Fruit fly (Drosophila melanogaster) whole organism, embryonic: Measurements from ENCODE around the gene CG34265.

ENCODE experiments used
- Adf1 ChIP-seq: fragments of 200-800 bp; sonication (Bioruptor generic); IDR thresholded peaks from 2 replicates; pipeline ENCODE4 v1.3.6; 2022; ENCODE audit warnings: missing biosample characterization, missing genetic modification characterization
- CG10267 ChIP-seq: fragments of 200-800 bp; sonication (Bioruptor generic); optimal IDR thresholded peaks from 2 replicates; lab custom pipeline; 2018; ENCODE audit warnings: missing biosample characterization, mild to moderate bottlenecking, missing genetic modification characterization, moderate library complexity
- CG11695 ChIP-seq: fragments of 200-800 bp; sonication (Bioruptor generic); IDR thresholded peaks from 3 replicates; pipeline ENCODE4 v1.3.6; 2022; ENCODE audit warnings: missing biosample characterization, missing genetic modification characterization
- CG11723 ChIP-seq: fragments of 200-800 bp; sonication (Bioruptor generic); optimal IDR thresholded peaks from 2 replicates; lab custom pipeline; 2017; ENCODE audit warnings: missing biosample characterization, mild to moderate bottlenecking, missing genetic modification characterization
- CG1233 ChIP-seq: fragments of 200-800 bp; sonication (Bioruptor generic); optimal IDR thresholded peaks from 4 replicates; lab custom pipeline; 2018; ENCODE audit warnings: missing biosample characterization, mild to moderate bottlenecking, missing genetic modification characterization
- CG14860 ChIP-seq: fragments of 200-800 bp; sonication (Bioruptor generic); IDR thresholded peaks from 3 replicates; pipeline ENCODE4 v1.3.6; 2022; ENCODE audit warnings: missing biosample characterization, missing genetic modification characterization; ENCODE audit not compliant: partially characterized antibody
- CG15601 ChIP-seq: fragments of 200-800 bp; sonication (Bioruptor generic); optimal IDR thresholded peaks from 3 replicates; lab custom pipeline; 2019; ENCODE audit warnings: missing biosample characterization, mild to moderate bottlenecking, missing genetic modification characterization, moderate library complexity
- CG16813 ChIP-seq: fragments of 200-800 bp; sonication (Bioruptor generic); IDR thresholded peaks from 3 replicates; pipeline ENCODE4 v1.3.6; 2022; ENCODE audit warnings: missing biosample characterization, missing genetic modification characterization; ENCODE audit not compliant: partially characterized antibody
- CG16815 ChIP-seq: fragments of 200-800 bp; sonication (Bioruptor generic); optimal IDR thresholded peaks from 3 replicates; lab custom pipeline; 2017; ENCODE audit warnings: missing biosample characterization, mild to moderate bottlenecking, missing genetic modification characterization
- CG17385 ChIP-seq: fragments of 200-800 bp; sonication (Bioruptor generic); optimal IDR thresholded peaks from 3 replicates; lab custom pipeline; 2018; ENCODE audit warnings: missing biosample characterization, mild to moderate bottlenecking, missing genetic modification characterization
- CG17829 ChIP-seq: fragments of 200-800 bp; optimal IDR thresholded peaks from 2 replicates; lab custom pipeline; 2019; ENCODE audit warnings: missing biosample characterization, mild to moderate bottlenecking, missing genetic modification characterization, moderate library complexity
- CG2120 ChIP-seq: fragments of 200-800 bp; sonication (Bioruptor generic); optimal IDR thresholded peaks from 3 replicates; lab custom pipeline; 2016; ENCODE audit warnings: missing biosample characterization, missing genetic modification characterization
- CG2129 ChIP-seq: fragments of 200-800 bp; sonication (Bioruptor generic); IDR thresholded peaks from 2 replicates; pipeline ENCODE4 v1.3.6; 2022; ENCODE audit warnings: missing biosample characterization, missing genetic modification characterization; ENCODE audit not compliant: partially characterized antibody
- CG30431 ChIP-seq: fragments of 200-800 bp; sonication (Bioruptor generic); optimal IDR thresholded peaks from 2 replicates; lab custom pipeline; 2017; ENCODE audit warnings: missing biosample characterization, missing genetic modification characterization
- CG4360 ChIP-seq: fragments of 200-800 bp; sonication (Bioruptor generic); IDR thresholded peaks from 2 replicates; pipeline ENCODE4 v1.3.6; 2022; ENCODE audit warnings: missing biosample characterization, missing genetic modification characterization
- CG4617 ChIP-seq: fragments of 200-800 bp; sonication (Bioruptor generic); optimal IDR thresholded peaks from 3 replicates; lab custom pipeline; 2016; ENCODE audit warnings: missing biosample characterization, missing genetic modification characterization, borderline replicate concordance
- CG6683 ChIP-seq: fragments of 200-800 bp; sonication (Bioruptor generic); optimal IDR thresholded peaks from 2 replicates; lab custom pipeline; 2017; ENCODE audit warnings: missing biosample characterization, mild to moderate bottlenecking, missing genetic modification characterization, missing genetic modification reagents
- CrebB ChIP-seq: fragments of 200-800 bp; sonication (Bioruptor generic); optimal IDR thresholded peaks from 3 replicates; lab custom pipeline; 2018; ENCODE audit warnings: missing biosample characterization, mild to moderate bottlenecking, missing genetic modification characterization
- D19A ChIP-seq: fragments of 200-800 bp; optimal IDR thresholded peaks from 3 replicates; lab custom pipeline; 2019; ENCODE audit warnings: missing biosample characterization, mild to moderate bottlenecking, missing genetic modification characterization, moderate library complexity
- Dp ChIP-seq: fragments of 200-800 bp; sonication (Bioruptor generic); optimal IDR thresholded peaks from 2 replicates; lab custom pipeline; 2018; ENCODE audit warnings: missing biosample characterization, mild to moderate bottlenecking, missing genetic modification characterization, moderate library complexity
- ERR ChIP-seq: fragments of 200-800 bp; sonication (Bioruptor generic); optimal IDR thresholded peaks from 2 replicates; lab custom pipeline; 2016; ENCODE audit warnings: missing biosample characterization, missing genetic modification characterization
- Mad ChIP-seq: fragments of 200-800 bp; sonication (Bioruptor generic); optimal IDR thresholded peaks from 2 replicates; lab custom pipeline; 2016; ENCODE audit warnings: missing biosample characterization, missing genetic modification characterization
- Poxn ChIP-seq: fragments of 200-800 bp; sonication (Bioruptor generic); IDR thresholded peaks from 2 replicates; pipeline ENCODE4 v1.3.6; 2022; ENCODE audit warnings: missing biosample characterization, missing genetic modification characterization
- Vsx1 ChIP-seq: fragments of 200-800 bp; sonication (Bioruptor generic); optimal IDR thresholded peaks from 2 replicates; lab custom pipeline; 2017; ENCODE audit warnings: missing biosample characterization, mild to moderate bottlenecking, missing genetic modification characterization, missing genetic modification reagents
- Xbp1 ChIP-seq: fragments of 200-800 bp; sonication (Bioruptor generic); optimal IDR thresholded peaks from 3 replicates; lab custom pipeline; 2016; ENCODE audit warnings: missing biosample characterization, mild to moderate bottlenecking, missing genetic modification characterization
- ac ChIP-seq: fragments of 200-800 bp; sonication (Bioruptor generic); optimal IDR thresholded peaks from 3 replicates; lab custom pipeline; 2017; ENCODE audit warnings: missing biosample characterization, mild to moderate bottlenecking, missing genetic modification characterization
- amos ChIP-seq: fragments of 200-800 bp; sonication (Bioruptor generic); IDR thresholded peaks from 2 replicates; pipeline ENCODE4 v1.3.6; 2022; ENCODE audit warnings: missing biosample characterization, missing genetic modification characterization; ENCODE audit not compliant: partially characterized antibody
- ap ChIP-seq: fragments of 200-800 bp; sonication (Bioruptor generic); IDR thresholded peaks from 2 replicates; pipeline ENCODE4 v1.3.6; 2022; ENCODE audit warnings: missing biosample characterization, missing genetic modification characterization
- az2 ChIP-seq: fragments of 200-800 bp; sonication (Bioruptor generic); optimal IDR thresholded peaks from 3 replicates; lab custom pipeline; 2016; ENCODE audit warnings: missing biosample characterization, missing genetic modification characterization
- ci ChIP-seq: fragments of 200-800 bp; sonication (Bioruptor generic); IDR thresholded peaks from 3 replicates; pipeline ENCODE4 v1.3.6; 2022; ENCODE audit warnings: missing biosample characterization, missing genetic modification characterization
- corto ChIP-seq: fragments of 200-800 bp; sonication (Bioruptor generic); optimal IDR thresholded peaks from 2 replicates; lab custom pipeline; 2016; ENCODE audit warnings: missing biosample characterization, mild to moderate bottlenecking, missing genetic modification characterization, moderate library complexity
- crc ChIP-seq: fragments of 200-800 bp; sonication (Bioruptor generic); optimal IDR thresholded peaks from 2 replicates; lab custom pipeline; 2016; ENCODE audit warnings: missing biosample characterization, missing genetic modification characterization
- crol ChIP-seq: fragments of 200-800 bp; sonication (Bioruptor generic); IDR thresholded peaks from 2 replicates; pipeline ENCODE4 v1.3.6; 2022; ENCODE audit warnings: missing biosample characterization, missing genetic modification characterization
- hbn ChIP-seq: fragments of 200-800 bp; sonication (Bioruptor generic); IDR thresholded peaks from 2 replicates; pipeline ENCODE4 v1.3.6; 2022; ENCODE audit warnings: missing biosample characterization, missing genetic modification characterization; ENCODE audit not compliant: partially characterized antibody
- ken ChIP-seq: fragments of 200-800 bp; sonication (Bioruptor generic); IDR thresholded peaks from 3 replicates; pipeline ENCODE4 v1.3.6; 2022; ENCODE audit warnings: missing biosample characterization, missing genetic modification characterization
- pb ChIP-seq: fragments of 200-800 bp; sonication (Bioruptor generic); optimal IDR thresholded peaks from 3 replicates; lab custom pipeline; 2016; ENCODE audit warnings: missing biosample characterization, missing genetic modification characterization
- peb ChIP-seq: fragments of 200-800 bp; sonication (Bioruptor generic); IDR thresholded peaks from 2 replicates; pipeline ENCODE4 v1.3.6; 2022; ENCODE audit warnings: missing biosample characterization, missing genetic modification characterization
- pho ChIP-seq: fragments of 200-800 bp; sonication (Bioruptor generic); optimal IDR thresholded peaks from 2 replicates; lab custom pipeline; 2016; ENCODE audit warnings: missing biosample characterization, missing genetic modification characterization
- prd ChIP-seq, 3 experiments: fragments of >200 bp in 2 of 3; fragments of 200-800 bp in 1 of 3; sonication (Bioruptor generic) in 1 of 3; optimal IDR thresholded peaks in 2 of 3; IDR thresholded peaks in 1 of 3; 2 replicates in 2 of 3; 3 replicates in 1 of 3; pipeline versions ENCODE4 v1.3.6 to Lab custom; 2017 to 2022; ENCODE audit warnings: missing biosample characterization in 1 of 3, missing genetic modification characterization in 1 of 3
- ranshi ChIP-seq: fragments of 200-800 bp; sonication (Bioruptor generic); IDR thresholded peaks from 2 replicates; pipeline ENCODE4 v1.3.6; 2022; ENCODE audit warnings: missing biosample characterization, missing genetic modification characterization
- row ChIP-seq: fragments of 200-800 bp; sonication (Bioruptor generic); IDR thresholded peaks from 3 replicates; pipeline ENCODE4 v1.3.6; 2022; ENCODE audit warnings: missing biosample characterization, missing genetic modification characterization
- scrt ChIP-seq: fragments of 200-800 bp; sonication (Bioruptor generic); optimal IDR thresholded peaks from 2 replicates; lab custom pipeline; 2018; ENCODE audit warnings: missing biosample characterization, mild to moderate bottlenecking, missing genetic modification characterization, moderate library complexity
- slp2 ChIP-seq: fragments of 200-800 bp; sonication (Bioruptor generic); optimal IDR thresholded peaks from 2 replicates; lab custom pipeline; 2016; ENCODE audit warnings: missing biosample characterization, missing genetic modification characterization
- stc ChIP-seq: fragments of 200-800 bp; sonication (Bioruptor generic); IDR thresholded peaks from 2 replicates; pipeline ENCODE4 v1.3.6; 2022; ENCODE audit warnings: missing biosample characterization, missing genetic modification characterization
- tin ChIP-seq: fragments of 200-800 bp; sonication (Bioruptor generic); optimal IDR thresholded peaks from 3 replicates; lab custom pipeline; 2016; ENCODE audit warnings: missing biosample characterization, missing genetic modification characterization
- unc-4 ChIP-seq: fragments of 200-800 bp; sonication (Bioruptor generic); IDR thresholded peaks from 2 replicates; pipeline ENCODE4 v1.3.6; 2022; ENCODE audit warnings: missing biosample characterization, missing genetic modification characterization; ENCODE audit not compliant: partially characterized antibody
- wek ChIP-seq: fragments of 200-800 bp; sonication (Bioruptor generic); optimal IDR thresholded peaks from 3 replicates; lab custom pipeline; 2018; ENCODE audit warnings: missing biosample characterization, mild to moderate bottlenecking, missing genetic modification characterization, moderate library complexity

Gene CG34265

DNA sequence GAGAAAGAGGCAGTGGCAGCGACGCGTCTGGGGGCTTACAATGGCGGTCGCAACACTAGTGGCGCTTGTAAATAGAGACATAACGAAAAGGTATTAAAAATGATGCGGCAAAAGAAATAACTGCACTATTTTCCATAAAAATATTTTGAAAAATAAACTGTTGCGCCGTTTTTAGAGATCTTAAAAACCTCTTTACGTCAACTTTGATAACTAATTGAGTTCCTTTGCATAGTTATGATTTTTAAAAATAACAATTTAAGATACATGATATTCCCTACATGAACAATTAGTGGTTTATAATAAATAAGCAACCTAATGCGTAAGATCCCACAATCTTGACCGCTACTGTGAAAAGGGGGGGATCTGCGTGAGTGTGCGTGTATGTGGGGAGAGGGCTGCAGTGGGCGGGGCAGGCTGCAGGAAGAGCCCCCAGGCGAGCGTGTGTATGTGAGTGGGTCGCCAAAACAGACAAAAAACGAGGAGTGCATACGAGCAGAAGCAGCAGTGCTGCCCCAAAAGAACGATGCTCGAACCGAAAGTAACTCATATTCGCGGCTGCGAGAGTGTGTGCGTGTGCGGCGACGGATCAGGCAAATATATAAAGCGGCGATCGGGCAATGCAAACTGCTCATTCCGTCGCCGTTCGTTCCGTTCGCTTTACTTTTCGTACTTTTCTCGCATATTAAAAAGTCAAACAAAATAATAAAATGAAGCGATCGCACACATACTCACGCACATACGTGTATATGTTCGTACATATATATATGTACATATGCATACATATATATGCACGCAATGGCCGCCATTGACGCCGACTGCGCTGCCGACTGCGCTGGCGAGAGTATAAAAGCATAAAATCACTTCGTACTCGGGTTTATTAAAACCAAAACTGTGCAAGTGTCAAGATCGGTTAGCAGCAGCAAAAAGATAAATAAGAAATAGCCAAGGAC, 19.3 kb upstream of the CG34265 start:
- no peak for TF ChIP-seq CG16813 (GFP tag; lab: Robert Waterston, UW)
- TF ChIP-seq CG11723 (GFP tag; lab: Kevin White, UChicago): peak; percentile 27
- TF ChIP-seq CrebB: no peak
- no peak for TF ChIP-seq hbn (GFP tag; lab: Robert Waterston, UW)
- TF ChIP-seq peb: no peak
- TF ChIP-seq CG15601 (tag; lab: Kevin White, UChicago): peak; percentile 31
- no peak for TF ChIP-seq CG14860 (GFP tag; lab: Robert Waterston, UW)
- TF ChIP-seq slp2 (GFP tag; lab: Kevin White, UChicago): no peak
- TF ChIP-seq Mad (GFP tag; lab: Kevin White, UChicago): no peak
- TF ChIP-seq CG11695: 0 out of 3 replicates have a peak, but pooled peaks have one; percentile 25
- no peak for TF ChIP-seq CG4360 (GFP tag; lab: Robert Waterston, UW)
- TF ChIP-seq pho (GFP tag; lab: Kevin White, UChicago): no peak
- TF ChIP-seq row (GFP tag; lab: Robert Waterston, UW): peak; percentile 54
- peak; percentile 47 for TF ChIP-seq CG2120
- TF ChIP-seq crol (GFP tag; lab: Robert Waterston, UW): peak; percentile 45; the same call in 1 of the 2 replicates
- no peak for TF ChIP-seq ac
- TF ChIP-seq amos (GFP tag; lab: Robert Waterston, UW): no peak
- TF ChIP-seq tin (GFP tag; lab: Kevin White, UChicago): peak; percentile 6
- no peak for TF ChIP-seq pb (GFP tag; lab: Kevin White, UChicago)
- TF ChIP-seq corto (GFP tag; lab: Kevin White, UChicago): peak; percentile 99
- TF ChIP-seq Adf1: peak; percentile 22
- peak; percentile 19 for TF ChIP-seq D19A (tag; lab: Kevin White, UChicago)
- peak; percentile 7 for TF ChIP-seq Vsx1 (GFP tag; lab: Kevin White, UChicago)
- TF ChIP-seq Xbp1 (GFP tag; lab: Kevin White, UChicago): peak; percentile 59
- TF ChIP-seq CG17829 (tag; lab: Kevin White, UChicago): peak; percentile 21
- TF ChIP-seq CG4617 (GFP tag; lab: Kevin White, UChicago): no peak
- TF ChIP-seq CG17385 (GFP tag; lab: Kevin White, UChicago): peak; percentile 52
- peak; percentile 41 for TF ChIP-seq CG30431 (GFP tag; lab: Kevin White, UChicago)
- TF ChIP-seq CG1233 (GFP tag; lab: Kevin White, UChicago): peak; percentile 28
- TF ChIP-seq ci (GFP tag; lab: Robert Waterston, UW): peak; percentile 63; the same call in 2 of the 3 replicates
- no peak for TF ChIP-seq unc-4 (GFP tag; lab: Robert Waterston, UW)
- TF ChIP-seq crc (GFP tag; lab: Kevin White, UChicago): no peak
- no peak for TF ChIP-seq ken (GFP tag; lab: Robert Waterston, UW)
- no peak for TF ChIP-seq CG2129 (GFP tag; lab: Robert Waterston, UW)
- no peak for TF ChIP-seq Poxn (GFP tag; lab: Robert Waterston, UW)
- TF ChIP-seq CG16815 (GFP tag; lab: Kevin White, UChicago): peak; percentile 33
- TF ChIP-seq ap (GFP tag; lab: Robert Waterston, UW): 0 out of 2 replicates have a peak, but pooled peaks have one; percentile 4
- TF ChIP-seq scrt (GFP tag; lab: Kevin White, UChicago): no peak
- TF ChIP-seq CG6683: no peak
- TF ChIP-seq ranshi (GFP tag; lab: Robert Waterston, UW): no peak
- TF ChIP-seq Dp (GFP tag; lab: Kevin White, UChicago): no peak
- no peak for TF ChIP-seq prd (optimal IDR thresholded peaks at IDR 0.05; lab: Kevin White, UChicago)
- TF ChIP-seq prd (GFP tag; IDR thresholded peaks at IDR 0.05; lab: Robert Waterston, UW): peak; percentile 23; the same call in 1 of the 3 replicates
- TF ChIP-seq stc (GFP tag; lab: Robert Waterston, UW): peak; percentile 12; the same call in 1 of the 2 replicates
- TF ChIP-seq CG10267 (tag; lab: Kevin White, UChicago): peak; percentile 0
- no peak for TF ChIP-seq wek (GFP tag; lab: Kevin White, UChicago)
- TF ChIP-seq ERR: no peak
- peak; percentile 56 for TF ChIP-seq az2 (GFP tag; lab: Kevin White, UChicago)
